Fruit fly (Drosophila melanogaster) whole organism, pupa: ENCODE results near the gene CG31933.

Experiments
- CG15710 ChIP-seq: fragments of 200-800 bp; sonication (Bioruptor generic); optimal IDR thresholded peaks from 2 replicates; lab custom pipeline; 2018; ENCODE audit warnings: missing biosample characterization, mild to moderate bottlenecking, missing genetic modification characterization, moderate library complexity
- CG8159 ChIP-seq: fragments of 200-800 bp; sonication (Bioruptor generic); optimal IDR thresholded peaks from 3 replicates; lab custom pipeline; 2018; ENCODE audit warnings: missing biosample characterization, mild to moderate bottlenecking, missing genetic modification characterization, moderate library complexity
- Pif1A ChIP-seq: fragments of 200-800 bp; sonication (Bioruptor generic); optimal IDR thresholded peaks from 3 replicates; lab custom pipeline; 2016; ENCODE audit warnings: missing biosample characterization, missing genetic modification characterization
- Snoo ChIP-seq: fragments of 200-800 bp; sonication (Bioruptor generic); optimal IDR thresholded peaks from 3 replicates; lab custom pipeline; 2017; ENCODE audit warnings: missing biosample characterization, mild to moderate bottlenecking, missing genetic modification characterization, inconsistent platforms
- gl ChIP-seq: fragments of 200-800 bp; sonication (Bioruptor generic); optimal IDR thresholded peaks from 2 replicates; lab custom pipeline; 2018; ENCODE audit warnings: missing biosample characterization, mild to moderate bottlenecking, missing genetic modification characterization
- rn ChIP-seq: fragments of 200-800 bp; sonication (Bioruptor generic); IDR thresholded peaks from 2 replicates; pipeline ENCODE4 v1.3.6; 2022; ENCODE audit warnings: missing biosample characterization, missing genetic modification characterization

DNA sequence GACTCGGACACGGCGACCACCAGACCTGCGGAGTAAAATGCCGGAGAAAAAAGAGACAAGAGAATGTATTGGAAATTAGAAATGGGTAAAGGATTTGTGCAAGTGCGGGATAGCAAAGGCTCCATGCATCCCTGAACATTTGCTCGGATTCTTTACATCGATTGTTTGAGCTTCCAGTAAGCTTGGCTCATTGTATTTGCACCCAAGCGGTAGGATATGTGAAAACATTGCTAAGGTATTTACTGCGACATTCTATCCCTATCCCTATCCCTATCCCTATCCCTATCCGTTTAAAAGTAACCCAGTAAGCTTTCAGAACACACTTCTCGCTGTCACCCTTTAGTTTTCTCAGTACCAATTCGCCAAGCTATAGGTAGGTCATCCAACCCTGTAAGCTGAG, 46.4 kb upstream of the CG31933 start, which contains the start of gene CG7295:
- TF ChIP-seq rn (GFP tag; lab: Robert Waterston, UW), result no peak
- TF ChIP-seq Pif1A (GFP tag; lab: Kevin White, UChicago), result no peak
- TF ChIP-seq CG15710 (tag; lab: Kevin White, UChicago), result no peak
- TF ChIP-seq Snoo, result no peak
- TF ChIP-seq gl (tag; lab: Kevin White, UChicago), result no peak
- TF ChIP-seq CG8159, result no peak
